Fruit fly (Drosophila melanogaster): Measurements from ENCODE around the gene Wnt5.

The Wnt5 gene

DNA sequence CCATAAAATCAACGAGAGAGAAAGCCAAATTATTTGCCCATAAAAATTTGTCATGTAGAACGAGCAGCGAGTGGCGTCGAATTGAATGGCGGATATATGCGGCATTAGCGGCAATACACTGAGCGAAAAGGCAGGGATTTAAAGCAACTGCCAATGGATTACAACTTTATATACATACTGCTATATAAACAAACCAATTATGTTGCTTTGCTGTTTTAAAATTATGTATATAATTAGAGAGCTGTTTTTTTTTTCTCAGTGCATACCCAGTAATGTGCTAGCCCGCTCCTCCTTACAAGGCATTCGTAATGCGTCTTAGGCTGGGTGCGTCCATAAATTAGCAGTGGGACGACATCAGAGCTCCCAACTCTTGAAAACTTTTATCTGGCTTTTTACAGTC is 37.3 kb downstream of the Wnt5 start (continued):
- TF ChIP-seq eve (GFP tag; optimal IDR thresholded peaks at IDR 0.05), result no peak
- no peak for TF ChIP-seq fd3F (GFP tag; optimal IDR thresholded peaks at IDR 0.05)
- no peak for TF ChIP-seq CG7745 (tag; optimal IDR thresholded peaks at IDR 0.05)
- no peak for TF ChIP-seq Gsc (GFP tag; IDR thresholded peaks at IDR 0.05)
- no peak for TF ChIP-seq CG6683 (GFP tag; optimal IDR thresholded peaks at IDR 0.05)
- no peak for TF ChIP-seq pros (GFP tag; optimal IDR thresholded peaks at IDR 0.05)
- no peak for TF ChIP-seq CG10565 (GFP tag; optimal IDR thresholded peaks at IDR 0.05)
- TF ChIP-seq fd102C (GFP tag; optimal IDR thresholded peaks at IDR 0.05), result no peak
- no peak for TF ChIP-seq H15 (GFP tag; IDR thresholded peaks at IDR 0.05)
- no peak for TF ChIP-seq exex (tag; optimal IDR thresholded peaks at IDR 0.05)
- TF ChIP-seq CTCF (GFP tag; optimal IDR thresholded peaks at IDR 0.05), result no peak
- no peak for TF ChIP-seq Lpt (GFP tag; optimal IDR thresholded peaks at IDR 0.05)
- TF ChIP-seq luna (GFP tag; optimal IDR thresholded peaks at IDR 0.05), result no peak
- TF ChIP-seq peb (GFP tag; IDR thresholded peaks at IDR 0.05), result no peak
- no peak for TF ChIP-seq dm (GFP tag; optimal IDR thresholded peaks at IDR 0.05)
- no peak for TF ChIP-seq lola (GFP tag; optimal IDR thresholded peaks at IDR 0.05)
- TF ChIP-seq Ada2b (GFP tag; IDR thresholded peaks at IDR 0.05), result peak; percentile 43; the same call in 1 of the 2 replicates
- no peak for TF ChIP-seq Dad (GFP tag; optimal IDR thresholded peaks at IDR 0.05)
- no peak for TF ChIP-seq zfh1 (GFP tag; IDR thresholded peaks at IDR 0.05)
- no peak for TF ChIP-seq fd96Cb (tag; optimal IDR thresholded peaks at IDR 0.05)
- no peak for TF ChIP-seq CG11560 (tag; IDR thresholded peaks at IDR 0.05)
- TF ChIP-seq Max (GFP tag; optimal IDR thresholded peaks at IDR 0.05), result no peak
- TF ChIP-seq CG30431 (GFP tag; optimal IDR thresholded peaks at IDR 0.05), result no peak
- no peak for TF ChIP-seq Aef1 (GFP tag; IDR thresholded peaks at IDR 0.05)
- TF ChIP-seq Hmx (GFP tag; optimal IDR thresholded peaks at IDR 0.05), result no peak
- no peak for TF ChIP-seq Jarid2 (GFP tag; optimal IDR thresholded peaks at IDR 0.05)
- TF ChIP-seq prd (optimal IDR thresholded peaks at IDR 0.05), result no peak
- peak; percentile 30; the same call in 1 of the 3 replicates for TF ChIP-seq prd (GFP tag; IDR thresholded peaks at IDR 0.05)
- TF ChIP-seq CG17385 (GFP tag; optimal IDR thresholded peaks at IDR 0.05), result peak; percentile 8
- peak in 1 of 2 experiments; percentile 12 for TF ChIP-seq Pdp1 (GFP tag; optimal IDR thresholded peaks at IDR 0.05)
- TF ChIP-seq CG12219 (GFP tag; optimal IDR thresholded peaks at IDR 0.05), result no peak
- no peak for TF ChIP-seq CG8290 (GFP tag; optimal IDR thresholded peaks at IDR 0.05)
- TF ChIP-seq CG8290 (tag; optimal IDR thresholded peaks at IDR 0.05), result peak in 1 of 2 experiments; percentile 28
- no peak for TF ChIP-seq HLH4C (GFP tag; IDR thresholded peaks at IDR 0.05; ENCODE audit: partially characterized antibody)
- no peak for TF ChIP-seq NFAT (GFP tag; IDR thresholded peaks at IDR 0.05)
- TF ChIP-seq CG18476 (GFP tag; optimal IDR thresholded peaks at IDR 0.05), result no peak
- no peak for TF ChIP-seq dati (GFP tag; IDR thresholded peaks at IDR 0.05)
- TF ChIP-seq dmrt11E (tag; optimal IDR thresholded peaks at IDR 0.05), result no peak
- no peak for TF ChIP-seq Nf-YA (GFP tag; IDR thresholded peaks at IDR 0.05)
- peak; percentile 2 for TF ChIP-seq CG30403 (GFP tag; optimal IDR thresholded peaks at IDR 0.05)
- no peak for TF ChIP-seq TFAM (GFP tag; optimal IDR thresholded peaks at IDR 0.05)
- peak; percentile 17 for TF ChIP-seq CG12391 (tag; optimal IDR thresholded peaks at IDR 0.05)
- no peak for TF ChIP-seq CG4854 (GFP tag; optimal IDR thresholded peaks at IDR 0.05)
- TF ChIP-seq pho (GFP tag; optimal IDR thresholded peaks at IDR 0.05), result no peak
- no peak for TF ChIP-seq CG10431 (GFP tag; optimal IDR thresholded peaks at IDR 0.05)
- no peak for TF ChIP-seq E2f2 (GFP tag; IDR thresholded peaks at IDR 0.05)
- no peak for TF ChIP-seq Poxn (GFP tag; IDR thresholded peaks at IDR 0.05)
- TF ChIP-seq gt (GFP tag; IDR thresholded peaks at IDR 0.05), result no peak
- TF ChIP-seq CG11247 (GFP tag; IDR thresholded peaks at IDR 0.05), result no peak
- no peak for TF ChIP-seq CG3838 (GFP tag; optimal IDR thresholded peaks at IDR 0.05)
- TF ChIP-seq Kr (GFP tag; optimal IDR thresholded peaks at IDR 0.05), result no peak
- no peak for TF ChIP-seq Ravus (GFP tag; IDR thresholded peaks at IDR 0.05)
- no peak for TF ChIP-seq ap (GFP tag; IDR thresholded peaks at IDR 0.05)
- no peak for TF ChIP-seq CG11085 (GFP tag; IDR thresholded peaks at IDR 0.05)

All from whole organism, embryonic.